Worm (Caenorhabditis elegans): ENCODE measurements around the gene F41G3.19.

DNA sequence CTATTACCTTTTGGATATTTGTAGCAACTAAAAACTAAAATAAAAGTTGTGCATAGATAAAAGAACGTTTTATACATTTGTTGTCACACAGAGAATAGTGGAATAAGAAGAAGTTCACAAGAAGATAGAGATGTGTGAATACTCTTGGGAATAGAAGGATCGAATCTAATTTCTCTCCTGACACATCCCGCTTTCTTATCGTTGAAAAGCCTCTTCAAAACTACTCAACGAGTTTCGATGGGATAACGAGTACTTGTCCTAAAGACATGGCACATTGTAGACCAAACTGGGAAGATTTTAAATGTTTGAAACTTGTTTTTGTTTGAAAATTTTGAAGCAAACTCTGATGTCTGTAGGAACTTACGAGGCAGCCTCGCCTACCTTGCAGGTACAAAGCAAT lies 20.6 kb upstream of the F41G3.19 start:
- TF ChIP-seq him-1 (tag; optimal IDR thresholded peaks at IDR 0.05) (no peak), die-1 (tag; optimal IDR thresholded peaks at IDR 0.05) (no peak)

Measured in whole organism, young adult.